Worm (Caenorhabditis elegans): ENCODE data around the gene C49F5.7.

C49F5.7 gene

ce11 chrX:11994484-11994883 lies at the start of gene C49F5.7:
C49F5.7 (plus strand) TSS chrX:11994784.
- no peak for TF ChIP-seq ceh-13 (GFP tag; optimal IDR thresholded peaks at IDR 0.05)
- no peak for TF ChIP-seq ets-7 (tag; optimal IDR thresholded peaks at IDR 0.05)
- TF ChIP-seq F13C5.2 (tag; optimal IDR thresholded peaks at IDR 0.05), result no peak
- TF ChIP-seq hmbx-1 (tag; optimal IDR thresholded peaks at IDR 0.05), result no peak
- TF ChIP-seq B0310.2 (tag; optimal IDR thresholded peaks at IDR 0.05), result no peak
- no peak for TF ChIP-seq hmg-4 (GFP tag; optimal IDR thresholded peaks at IDR 0.05)
- no peak for TF ChIP-seq aly-1 (tag; optimal IDR thresholded peaks at IDR 0.05)
- no peak for TF ChIP-seq tra-4 (tag; optimal IDR thresholded peaks at IDR 0.05)
- TF ChIP-seq ceh-36 (tag; optimal IDR thresholded peaks at IDR 0.05), result no peak
- TF ChIP-seq scrt-1 (GFP tag; IDR thresholded peaks at IDR 0.05), result no peak
- TF ChIP-seq ama-1 (optimal IDR thresholded peaks at IDR 0.05), result no peak
- no peak for TF ChIP-seq tbx-11 (GFP tag; IDR thresholded peaks at IDR 0.05)
- TF ChIP-seq sea-1 (GFP tag; conservative IDR thresholded peaks at IDR 0.05), result no peak

ce11 chrX:11946788-11947463 lies 47.7 kb upstream of the C49F5.7 start, which contains the start of gene nfya-1:
nfya-1 (minus strand) TSS chrX:11946838.
- peak; percentile 9 for TF ChIP-seq F13C5.2 (tag; optimal IDR thresholded peaks at IDR 0.05)
- TF ChIP-seq ceh-36 (tag; optimal IDR thresholded peaks at IDR 0.05), result no peak
- TF ChIP-seq flt-1 (GFP tag; IDR thresholded peaks at IDR 0.05), result no peak
- no peak for TF ChIP-seq ceh-13 (GFP tag; optimal IDR thresholded peaks at IDR 0.05)

ce11 chrX:11948184-11948894 lies 46.2 kb upstream of the C49F5.7 start, which contains the start of gene lsd-1:
lsd-1 (plus strand) TSS chrX:11948844.
- TF ChIP-seq hnd-1 (tag; optimal IDR thresholded peaks at IDR 0.05) (no peak), hmg-4 (GFP tag; optimal IDR thresholded peaks at IDR 0.05) (peak; percentile 7)

- no peak for TF ChIP-seq tra-4 (tag; optimal IDR thresholded peaks at IDR 0.05)
- no peak for TF ChIP-seq ets-7 (tag; optimal IDR thresholded peaks at IDR 0.05)
- no peak for TF ChIP-seq ama-1 (optimal IDR thresholded peaks at IDR 0.05)
- TF ChIP-seq F13C5.2 (tag; optimal IDR thresholded peaks at IDR 0.05), result no peak
- no peak for TF ChIP-seq tbx-37 (GFP tag; conservative IDR thresholded peaks at IDR 0.05)
- no peak for TF ChIP-seq pes-1 (GFP tag; IDR thresholded peaks at IDR 0.05)
- TF ChIP-seq tbx-11 (GFP tag; IDR thresholded peaks at IDR 0.05), result no peak
- TF ChIP-seq hmg-4 (GFP tag; optimal IDR thresholded peaks at IDR 0.05), result no peak
- no peak for TF ChIP-seq aly-1 (tag; optimal IDR thresholded peaks at IDR 0.05)
- TF ChIP-seq hnd-1 (tag; optimal IDR thresholded peaks at IDR 0.05), result no peak
Observed at ce11 chrX:11952129-11952528, 42.5 kb upstream of the C49F5.7 start.

ce11 chrX:11953229-11953628 lies 41.4 kb upstream of the C49F5.7 start, which contains the start of gene T08D10.4:
T08D10.4 (minus strand) TSS chrX:11953329.
- TF ChIP-seq ceh-36 (tag; optimal IDR thresholded peaks at IDR 0.05) (no peak), hmbx-1 (tag; optimal IDR thresholded peaks at IDR 0.05) (no peak), pes-1 (GFP tag; IDR thresholded peaks at IDR 0.05) (no peak), B0310.2 (tag; optimal IDR thresholded peaks at IDR 0.05) (no peak), hmg-4 (GFP tag; optimal IDR thresholded peaks at IDR 0.05) (no peak), flt-1 (GFP tag; IDR thresholded peaks at IDR 0.05) (no peak), hnd-1 (tag; optimal IDR thresholded peaks at IDR 0.05) (no peak), scrt-1 (GFP tag; IDR thresholded peaks at IDR 0.05) (no peak), tra-4 (tag; optimal IDR thresholded peaks at IDR 0.05) (no peak), ama-1 (optimal IDR thresholded peaks at IDR 0.05) (no peak), tbx-37 (GFP tag; conservative IDR thresholded peaks at IDR 0.05) (no peak), ets-7 (tag; optimal IDR thresholded peaks at IDR 0.05) (no peak), aly-1 (tag; optimal IDR thresholded peaks at IDR 0.05) (no peak), sea-1 (GFP tag; conservative IDR thresholded peaks at IDR 0.05) (no peak), tbx-11 (GFP tag; IDR thresholded peaks at IDR 0.05) (no peak), F13C5.2 (tag; optimal IDR thresholded peaks at IDR 0.05) (no peak), ceh-13 (GFP tag; optimal IDR thresholded peaks at IDR 0.05) (no peak)

- TF ChIP-seq pes-1 (GFP tag; IDR thresholded peaks at IDR 0.05) (no peak), B0310.2 (tag; optimal IDR thresholded peaks at IDR 0.05) (no peak), ceh-13 (GFP tag; optimal IDR thresholded peaks at IDR 0.05) (no peak), flt-1 (GFP tag; IDR thresholded peaks at IDR 0.05) (no peak), sea-1 (GFP tag; conservative IDR thresholded peaks at IDR 0.05) (no peak), aly-1 (tag; optimal IDR thresholded peaks at IDR 0.05) (no peak), scrt-1 (GFP tag; IDR thresholded peaks at IDR 0.05) (no peak), tbx-37 (GFP tag; conservative IDR thresholded peaks at IDR 0.05) (no peak), F13C5.2 (tag; optimal IDR thresholded peaks at IDR 0.05) (no peak)
Observed at ce11 chrX:11955125-11955524, 39.5 kb upstream of the C49F5.7 start, which contains the start of gene T08D10.3. T08D10.3 (plus strand) TSS chrX:11955425.

ce11 chrX:11957246-11957645 lies 37.3 kb upstream of the C49F5.7 start, which contains the start of gene T08D10.5:
T08D10.5 (plus strand) TSS chrX:11957546.
- TF ChIP-seq hmg-4 (GFP tag; optimal IDR thresholded peaks at IDR 0.05) (no peak), sea-1 (GFP tag; conservative IDR thresholded peaks at IDR 0.05) (no peak), aly-1 (tag; optimal IDR thresholded peaks at IDR 0.05) (no peak), hnd-1 (tag; optimal IDR thresholded peaks at IDR 0.05) (no peak), ceh-36 (tag; optimal IDR thresholded peaks at IDR 0.05) (no peak), B0310.2 (tag; optimal IDR thresholded peaks at IDR 0.05) (no peak), hmbx-1 (tag; optimal IDR thresholded peaks at IDR 0.05) (no peak), ets-7 (tag; optimal IDR thresholded peaks at IDR 0.05) (no peak), ceh-13 (GFP tag; optimal IDR thresholded peaks at IDR 0.05) (no peak), tbx-11 (GFP tag; IDR thresholded peaks at IDR 0.05) (no peak), tbx-37 (GFP tag; conservative IDR thresholded peaks at IDR 0.05) (no peak), flt-1 (GFP tag; IDR thresholded peaks at IDR 0.05) (no peak), scrt-1 (GFP tag; IDR thresholded peaks at IDR 0.05) (no peak)
